Worm (Caenorhabditis elegans): ENCODE results near the gene T05G5.1.

Gene T05G5.1

DNA sequence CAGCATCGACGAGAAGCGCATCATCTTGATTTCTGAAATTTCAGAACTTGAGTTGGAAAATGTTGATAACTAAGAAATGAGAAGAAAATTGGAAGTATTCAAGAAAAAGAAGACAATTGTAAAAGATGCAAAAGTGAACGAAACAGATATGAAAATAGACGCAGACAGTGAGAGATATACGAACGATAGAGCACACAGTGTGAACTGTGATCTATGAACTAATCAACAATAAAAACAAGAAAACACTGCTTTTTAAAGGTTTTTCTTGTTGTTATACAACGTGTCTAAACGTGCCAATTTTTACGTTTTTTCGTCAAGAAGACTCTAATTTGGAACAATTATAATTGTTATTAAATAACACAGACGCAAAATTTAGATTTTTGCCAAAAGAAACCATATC lies 9.7 kb upstream of the T05G5.1 start, which contains the start of gene ech-6:
Gene ech-6 (minus strand): TSS at position 32 of the 400 bp plus-strand sequence.
- no peak for TF ChIP-seq ztf-22 (GFP tag; optimal IDR thresholded peaks at IDR 0.05)
- no peak for TF ChIP-seq let-526 (GFP tag; IDR thresholded peaks at IDR 0.05)
- TF ChIP-seq nhr-80 (tag; optimal IDR thresholded peaks at IDR 0.05): peak; percentile 67
- no peak for TF ChIP-seq F57C9.4 (tag; optimal IDR thresholded peaks at IDR 0.05)
- peak; percentile 37 for TF ChIP-seq lin-40 (tag; optimal IDR thresholded peaks at IDR 0.05)
- no peak for TF ChIP-seq Y53G8AR.9 (GFP tag; conservative IDR thresholded peaks at IDR 0.05)
- no peak for TF ChIP-seq snpc-4 (GFP tag; optimal IDR thresholded peaks at IDR 0.05)
- peak in 1 of 4 experiments; percentile 28 for TF ChIP-seq snpc-4 (tag; optimal IDR thresholded peaks at IDR 0.05)
- no peak for TF ChIP-seq pha-4 (tag; optimal IDR thresholded peaks at IDR 0.05)
- no peak for TF ChIP-seq dpl-1 (GFP tag; optimal IDR thresholded peaks at IDR 0.05)
- TF ChIP-seq nfya-1 (tag; optimal IDR thresholded peaks at IDR 0.05; ENCODE audit: borderline replicate concordance, insufficient read depth): no peak
- TF ChIP-seq ama-1 (optimal IDR thresholded peaks at IDR 0.05): peak; percentile 33
- TF ChIP-seq ama-1 (GFP tag; optimal IDR thresholded peaks at IDR 0.05): no peak
- TF ChIP-seq hlh-12 (tag; optimal IDR thresholded peaks at IDR 0.05): no peak
- peak in 1 of 2 experiments; percentile 29 for TF ChIP-seq let-607 (tag; optimal IDR thresholded peaks at IDR 0.05)
- no peak for TF ChIP-seq rpc-1 (optimal IDR thresholded peaks at IDR 0.05)
- no peak for TF ChIP-seq rpc-1 (tag; optimal IDR thresholded peaks at IDR 0.05)
- TF ChIP-seq nfya-2 (GFP tag; IDR thresholded peaks at IDR 0.05): no peak
- TF ChIP-seq hmg-1.2 (GFP tag; IDR thresholded peaks at IDR 0.05): peak; percentile 58; the same call in 1 of the 2 replicates

DNA sequence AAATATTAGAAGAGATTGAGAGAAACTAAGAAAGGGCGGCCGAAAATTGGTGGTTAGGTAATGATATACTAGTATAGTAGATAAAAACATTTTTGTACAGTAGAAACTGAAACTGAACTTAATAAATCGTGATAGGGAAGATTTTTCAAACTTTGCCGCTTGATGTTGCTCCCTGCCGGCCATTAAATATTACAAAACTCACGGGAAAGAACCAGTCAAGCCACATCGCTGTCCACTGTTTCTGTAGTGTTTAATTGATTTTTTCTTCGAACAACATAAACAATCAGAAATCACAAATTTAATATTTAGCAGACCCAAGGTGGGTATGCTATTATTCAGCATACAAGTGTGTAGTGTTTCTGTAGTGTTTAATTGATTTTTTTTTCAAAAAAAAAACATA lies 7.9 kb upstream of the T05G5.1 start, which contains the start of gene T05G5.5:
Gene T05G5.5 (minus strand): TSS at position 359 of the 400 bp plus-strand sequence.
- TF ChIP-seq athp-1 (tag; optimal IDR thresholded peaks at IDR 0.05) (no peak), C06A6.2 (GFP tag; conservative IDR thresholded peaks at IDR 0.05) (no peak), lir-1 (GFP tag; conservative IDR thresholded peaks at IDR 0.05) (no peak), tbx-9 (tag; optimal IDR thresholded peaks at IDR 0.05; ENCODE audit: borderline replicate concordance) (no peak), Y95B8A.8 (GFP tag; IDR thresholded peaks at IDR 0.05) (no peak), xnd-1 (tag; optimal IDR thresholded peaks at IDR 0.05) (no peak), zfh-2 (GFP tag; conservative IDR thresholded peaks at IDR 0.05) (no peak), attf-6 (GFP tag; IDR thresholded peaks at IDR 0.05) (no peak), snpc-1.3 (tag; optimal IDR thresholded peaks at IDR 0.05; ENCODE audit: insufficient read depth) (no peak), ekl-4 (GFP tag; IDR thresholded peaks at IDR 0.05) (0 out of 2 replicates have a peak, but pooled peaks have one; percentile 18), egl-18 (GFP tag; IDR thresholded peaks at IDR 0.05) (no peak), repo-1 (tag; optimal IDR thresholded peaks at IDR 0.05) (peak; percentile 65), ztf-22 (GFP tag; optimal IDR thresholded peaks at IDR 0.05) (no peak), dox-1 (GFP tag; IDR thresholded peaks at IDR 0.05) (no peak), ama-1 (optimal IDR thresholded peaks at IDR 0.05) (no peak), ama-1 (GFP tag; optimal IDR thresholded peaks at IDR 0.05) (no peak), mel-28 (tag; optimal IDR thresholded peaks at IDR 0.05; ENCODE audit: borderline replicate concordance) (no peak), F23B12.7 (tag; optimal IDR thresholded peaks at IDR 0.05; ENCODE audit: insufficient read depth) (no peak), C17E4.6 (GFP tag; IDR thresholded peaks at IDR 0.05) (no peak), nhr-179 (tag; optimal IDR thresholded peaks at IDR 0.05) (no peak), K11D2.4 (GFP tag; IDR thresholded peaks at IDR 0.05) (no peak), zim-3 (tag; optimal IDR thresholded peaks at IDR 0.05) (no peak), lin-40 (tag; optimal IDR thresholded peaks at IDR 0.05) (no peak), ztf-25 (GFP tag; IDR thresholded peaks at IDR 0.05) (no peak), tlf-1 (GFP tag; optimal IDR thresholded peaks at IDR 0.05) (no peak), dpff-1 (tag; optimal IDR thresholded peaks at IDR 0.05) (no peak), nfya-2 (GFP tag; IDR thresholded peaks at IDR 0.05) (no peak), Y53G8AR.9 (GFP tag; conservative IDR thresholded peaks at IDR 0.05) (peak; percentile 68; the same call in 1 of the 2 replicates), lsy-27 (tag; optimal IDR thresholded peaks at IDR 0.05; ENCODE audit: borderline replicate concordance, insufficient read depth) (no peak), nhr-80 (tag; optimal IDR thresholded peaks at IDR 0.05) (peak; percentile 28), T26A5.8 (tag; optimal IDR thresholded peaks at IDR 0.05) (no peak), cebp-1 (GFP tag; IDR thresholded peaks at IDR 0.05) (no peak), cebp-1 (tag; optimal IDR thresholded peaks at IDR 0.05) (no peak), ztf-3 (GFP tag; optimal IDR thresholded peaks at IDR 0.05) (no peak), F39B2.1 (GFP tag; IDR thresholded peaks at IDR 0.05) (no peak), ztf-26 (tag; optimal IDR thresholded peaks at IDR 0.05) (no peak)

Data from whole organism, young adult.